Worm (Caenorhabditis elegans) whole organism, young adult: ENCODE data around the gene C54G10.1.

Source experiments
- F22D6.2 ChIP-seq: sonication (generic microtip); optimal IDR thresholded peaks from 2 replicates; lab custom pipeline; 2016; ENCODE audit warnings: mild to moderate bottlenecking, missing genetic modification characterization, missing compliant biosample characterization
- F23B12.7 ChIP-seq: sonication (generic microtip); optimal IDR thresholded peaks from 2 replicates; lab custom pipeline; 2017; ENCODE audit warnings: missing genetic modification characterization, mild to moderate bottlenecking, missing compliant biosample characterization, antibody characterized with exemption, moderate library complexity; ENCODE audit not compliant: insufficient read depth
- F39B2.1 ChIP-seq: fragments of 200-800 bp; sonication (Bioruptor generic); IDR thresholded peaks from 2 replicates; pipeline ENCODE4 v1.3.6; 2022; ENCODE audit warnings: missing genetic modification reagents, missing genetic modification characterization, missing compliant biosample characterization
- F49E8.2 ChIP-seq: sonication (generic microtip); optimal IDR thresholded peaks from 3 replicates; lab custom pipeline; 2017; ENCODE audit warnings: missing genetic modification characterization, mild to moderate bottlenecking, missing compliant biosample characterization, antibody characterized with exemption, moderate library complexity; ENCODE audit not compliant: insufficient read depth
- F55B11.4 ChIP-seq: sonication (generic microtip); optimal IDR thresholded peaks from 2 replicates; lab custom pipeline; 2016; ENCODE audit warnings: missing compliant biosample characterization, missing genetic modification characterization, borderline replicate concordance; ENCODE audit not compliant: insufficient read depth
- K11D2.4 ChIP-seq: fragments of 200-800 bp; sonication (Bioruptor generic); IDR thresholded peaks from 2 replicates; pipeline ENCODE4 v1.3.6; 2022; ENCODE audit warnings: missing genetic modification reagents, missing genetic modification characterization, missing compliant biosample characterization
- T26A5.8 ChIP-seq: sonication (generic microtip); optimal IDR thresholded peaks from 2 replicates; lab custom pipeline; 2016; ENCODE audit warnings: missing genetic modification characterization, missing compliant biosample characterization
- Y53G8AR.9 ChIP-seq: fragments of 200-800 bp; sonication (Bioruptor generic); conservative IDR thresholded peaks from 2 replicates; pipeline ENCODE4 v1.3.6; 2022; ENCODE audit warnings: missing genetic modification reagents, missing genetic modification characterization, missing compliant biosample characterization
- Y67H2A.10 ChIP-seq: fragments of 200-800 bp; sonication (Bioruptor generic); conservative IDR thresholded peaks from 2 replicates; pipeline ENCODE4 v1.3.6; 2022; ENCODE audit warnings: missing genetic modification reagents, missing genetic modification characterization, missing compliant biosample characterization
- Y79H2A.3 ChIP-seq: fragments of 200-800 bp; sonication (Bioruptor generic); conservative IDR thresholded peaks from 2 replicates; pipeline ENCODE4 v1.3.6; 2022; ENCODE audit warnings: missing genetic modification reagents, missing genetic modification characterization, missing compliant biosample characterization
- Y95B8A.8 ChIP-seq: fragments of 200-800 bp; sonication (Bioruptor generic); IDR thresholded peaks from 2 replicates; pipeline ENCODE4 v1.3.6; 2022; ENCODE audit warnings: missing genetic modification reagents, missing genetic modification characterization, missing compliant biosample characterization
- aptf-3 ChIP-seq: fragments of 200-800 bp; sonication (Bioruptor generic); IDR thresholded peaks from 2 replicates; pipeline ENCODE4 v1.3.6; 2022; ENCODE audit warnings: missing genetic modification characterization, missing compliant biosample characterization
- bed-1 ChIP-seq: fragments of 200-800 bp; sonication (Bioruptor generic); IDR thresholded peaks from 2 replicates; pipeline ENCODE4 v1.3.6; 2022; ENCODE audit warnings: missing genetic modification reagents, missing genetic modification characterization, missing compliant biosample characterization
- cebp-2 ChIP-seq: fragments of 200-800 bp; sonication (Bioruptor generic); IDR thresholded peaks from 2 replicates; pipeline ENCODE4 v1.3.6; 2022; ENCODE audit warnings: missing genetic modification characterization, missing compliant biosample characterization
- ceh-40 ChIP-seq: fragments of 200-800 bp; sonication (Bioruptor generic); IDR thresholded peaks from 2 replicates; pipeline ENCODE4 v1.3.6; 2022; ENCODE audit warnings: missing genetic modification characterization, missing compliant biosample characterization
- ceh-58 ChIP-seq: fragments of 200-800 bp; sonication (Bioruptor generic); IDR thresholded peaks from 2 replicates; pipeline ENCODE4 v1.3.6; 2022; ENCODE audit warnings: missing genetic modification characterization, missing compliant biosample characterization
- egrh-3 ChIP-seq: fragments of 200-800 bp; sonication (Bioruptor generic); IDR thresholded peaks from 2 replicates; pipeline ENCODE4 v1.3.6; 2022; ENCODE audit warnings: missing genetic modification reagents, missing genetic modification characterization, missing compliant biosample characterization
- ets-4 ChIP-seq: fragments of 200-800 bp; sonication (Bioruptor generic); optimal IDR thresholded peaks from 2 replicates; lab custom pipeline; 2018; ENCODE audit warnings: mild to moderate bottlenecking, missing genetic modification characterization, missing compliant biosample characterization
- hlh-12 ChIP-seq: sonication (generic microtip); optimal IDR thresholded peaks from 2 replicates; lab custom pipeline; 2016; ENCODE audit warnings: missing genetic modification characterization, missing compliant biosample characterization
- hsf-1 ChIP-seq: fragments of 200-800 bp; sonication (Bioruptor generic); IDR thresholded peaks from 2 replicates; pipeline ENCODE4 v1.3.6; 2022; ENCODE audit warnings: missing genetic modification reagents, missing genetic modification characterization, missing compliant biosample characterization
- lag-1 ChIP-seq: fragments of 200-800 bp; sonication (Bioruptor generic); IDR thresholded peaks from 2 replicates; pipeline ENCODE4 v1.3.6; 2022; ENCODE audit warnings: missing genetic modification reagents, missing genetic modification characterization, missing compliant biosample characterization
- let-607 ChIP-seq, 2 experiments: fragments of 200-800 bp in 1 of 2; sonication (Bioruptor generic) in 1 of 2; sonication (generic microtip) in 1 of 2; optimal IDR thresholded peaks; 2 replicates each; lab custom pipeline; 2016 to 2018; ENCODE audit warnings: mild to moderate bottlenecking in 2 of 2, missing compliant biosample characterization in 2 of 2, missing genetic modification characterization in 2 of 2, moderate library complexity in 2 of 2, missing genotype in 1 of 2
- lin-35 ChIP-seq, 3 experiments: fragments of 150-350 bp in 2 of 3; sonication (generic microtip) in 1 of 3; optimal IDR thresholded peaks; 2 replicates each; lab custom pipeline; 2014 to 2018; ENCODE audit warnings: missing biosample characterization in 3 of 3, missing genetic modification characterization in 3 of 3, missing genetic modification reagents in 3 of 3
- lin-54 ChIP-seq: fragments of 200-800 bp; sonication (Bioruptor generic); optimal IDR thresholded peaks from 2 replicates; lab custom pipeline; 2018; ENCODE audit warnings: mild to moderate bottlenecking, missing genetic modification characterization, missing compliant biosample characterization
- lir-1 ChIP-seq: fragments of 200-800 bp; sonication (Bioruptor generic); conservative IDR thresholded peaks from 2 replicates; pipeline ENCODE4 v1.3.6; 2022; ENCODE audit warnings: missing genetic modification reagents, missing genetic modification characterization, missing compliant biosample characterization
- lsl-1 ChIP-seq: fragments of 200-800 bp; sonication (Bioruptor generic); optimal IDR thresholded peaks from 2 replicates; lab custom pipeline; 2018; ENCODE audit warnings: mild to moderate bottlenecking, missing genetic modification characterization, moderate library complexity, missing compliant biosample characterization
- madf-3 ChIP-seq: fragments of 200-800 bp; sonication (Bioruptor generic); IDR thresholded peaks from 2 replicates; pipeline ENCODE4 v1.3.6; 2022; ENCODE audit warnings: missing genetic modification reagents, missing genetic modification characterization, missing compliant biosample characterization
- mel-28 ChIP-seq: sonication (generic microtip); optimal IDR thresholded peaks from 2 replicates; lab custom pipeline; 2016; ENCODE audit warnings: borderline replicate concordance, mild to moderate bottlenecking, missing genetic modification characterization, missing compliant biosample characterization
- nhr-120 ChIP-seq: fragments of 200-800 bp; sonication (Bioruptor generic); IDR thresholded peaks from 2 replicates; pipeline ENCODE4 v1.3.6; 2022; ENCODE audit warnings: missing genetic modification characterization, missing compliant biosample characterization
- sdz-38 ChIP-seq: sonication (generic microtip); optimal IDR thresholded peaks from 2 replicates; lab custom pipeline; 2016; ENCODE audit warnings: missing genotype, missing genetic modification characterization, missing compliant biosample characterization
- snpc-1.1 ChIP-seq: sonication (generic microtip); optimal IDR thresholded peaks from 2 replicates; lab custom pipeline; 2017; ENCODE audit warnings: missing genetic modification characterization, mild to moderate bottlenecking, missing compliant biosample characterization, antibody characterized with exemption, moderate library complexity, missing genotype, missing genetic modification reagents; ENCODE audit not compliant: insufficient read depth
- snpc-1.3 ChIP-seq: sonication (generic microtip); optimal IDR thresholded peaks from 2 replicates; lab custom pipeline; 2017; ENCODE audit warnings: missing genetic modification characterization, mild to moderate bottlenecking, missing compliant biosample characterization, antibody characterized with exemption, moderate library complexity, missing genotype, missing genetic modification reagents; ENCODE audit not compliant: insufficient read depth
- snpc-4 ChIP-seq, 5 experiments: fragments of 150-350 bp in 1 of 5; sonication (generic microtip) in 4 of 5; optimal IDR thresholded peaks; 2 replicates each; lab custom pipeline; 2014 to 2018; ENCODE audit warnings: missing genetic modification characterization in 5 of 5, missing biosample characterization in 3 of 5, antibody characterized with exemption in 2 of 5, mild to moderate bottlenecking in 2 of 5, missing compliant biosample characterization in 2 of 5, missing genotype in 2 of 5, moderate library complexity in 2 of 5, missing genetic modification reagents in 1 of 5
- tbx-9 ChIP-seq: sonication (generic microtip); optimal IDR thresholded peaks from 2 replicates; lab custom pipeline; 2016; ENCODE audit warnings: borderline replicate concordance, missing genetic modification characterization, inconsistent platforms, missing compliant biosample characterization
- tlf-1 ChIP-seq: fragments of 200-800 bp; sonication (Bioruptor generic); optimal IDR thresholded peaks from 2 replicates; lab custom pipeline; 2018; ENCODE audit warnings: mild to moderate bottlenecking, missing genetic modification characterization, missing compliant biosample characterization
- unc-130 ChIP-seq: sonication (generic microtip); optimal IDR thresholded peaks from 2 replicates; lab custom pipeline; 2016; ENCODE audit warnings: missing genetic modification reagents, missing genetic modification characterization, missing compliant biosample characterization
- zfh-2 ChIP-seq: fragments of 200-800 bp; sonication (Bioruptor generic); conservative IDR thresholded peaks from 2 replicates; pipeline ENCODE4 v1.3.6; 2022; ENCODE audit warnings: missing genetic modification reagents, missing genetic modification characterization, missing compliant biosample characterization
- ztf-22 ChIP-seq: fragments of 200-800 bp; sonication (Bioruptor generic); optimal IDR thresholded peaks from 2 replicates; lab custom pipeline; 2018; ENCODE audit warnings: mild to moderate bottlenecking, missing genetic modification characterization, moderate library complexity, missing compliant biosample characterization
- ztf-25 ChIP-seq: fragments of 200-800 bp; sonication (Bioruptor generic); IDR thresholded peaks from 2 replicates; pipeline ENCODE4 v1.3.6; 2022; ENCODE audit warnings: missing genetic modification reagents, missing genetic modification characterization, missing compliant biosample characterization
- ztf-28 ChIP-seq: fragments of 200-800 bp; sonication (Bioruptor generic); IDR thresholded peaks from 2 replicates; pipeline ENCODE4 v1.3.6; 2022; ENCODE audit warnings: missing genetic modification reagents, missing genetic modification characterization, missing compliant biosample characterization
- ztf-3 ChIP-seq: fragments of 200-800 bp; sonication (Bioruptor generic); optimal IDR thresholded peaks from 2 replicates; lab custom pipeline; 2018; ENCODE audit warnings: mild to moderate bottlenecking, missing genetic modification characterization, missing compliant biosample characterization

Gene C54G10.1

DNA sequence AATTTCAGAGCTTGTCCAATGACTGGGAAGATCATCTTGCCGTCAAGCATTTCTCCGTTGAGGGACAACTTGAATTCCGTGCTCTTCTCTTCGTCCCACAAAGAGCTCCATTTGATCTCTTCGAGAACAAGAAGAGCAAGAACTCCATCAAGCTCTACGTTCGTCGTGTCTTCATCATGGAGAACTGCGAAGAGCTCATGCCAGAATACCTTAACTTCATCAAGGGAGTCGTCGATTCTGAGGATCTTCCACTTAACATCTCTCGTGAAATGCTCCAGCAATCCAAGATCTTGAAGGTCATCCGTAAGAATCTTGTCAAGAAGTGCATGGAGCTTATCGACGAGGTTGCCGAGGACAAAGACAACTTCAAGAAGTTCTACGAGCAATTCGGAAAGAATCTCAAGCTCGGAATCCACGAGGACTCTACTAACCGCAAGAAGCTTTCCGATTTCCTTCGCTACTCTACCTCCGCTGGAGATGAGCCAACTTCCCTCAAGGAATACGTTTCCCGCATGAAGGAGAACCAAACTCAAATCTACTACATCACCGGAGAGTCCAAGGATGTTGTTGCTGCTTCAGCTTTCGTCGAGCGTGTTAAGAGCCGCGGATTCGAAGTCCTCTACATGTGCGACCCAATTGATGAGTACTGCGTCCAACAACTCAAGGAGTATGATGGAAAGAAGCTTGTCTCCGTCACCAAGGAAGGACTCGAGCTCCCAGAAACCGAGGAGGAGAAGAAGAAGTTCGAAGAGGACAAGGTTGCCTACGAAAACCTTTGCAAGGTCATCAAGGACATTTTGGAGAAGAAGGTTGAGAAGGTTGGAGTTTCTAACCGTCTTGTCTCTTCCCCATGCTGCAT, 46.4 kb downstream of the C54G10.1 start (continued):
- no peak for TF ChIP-seq snpc-4 (GFP tag; optimal IDR thresholded peaks at IDR 0.05; lab: Kevin White, UChicago)
- peak in 1 of 4 experiments; percentile 30 for TF ChIP-seq snpc-4 (tag; optimal IDR thresholded peaks at IDR 0.05; lab: Kevin White, UChicago)
- no peak for TF ChIP-seq ztf-25 (GFP tag; lab: Robert Waterston, UW)
- TF ChIP-seq Y95B8A.8 (GFP tag; lab: Robert Waterston, UW): peak; percentile 7; the same call in 1 of the 2 replicates
- TF ChIP-seq snpc-1.3 (tag; lab: Kevin White, UChicago): no peak
- TF ChIP-seq lin-54 (GFP tag; lab: Kevin White, UChicago): no peak
- TF ChIP-seq zfh-2 (GFP tag; lab: Robert Waterston, UW): 0 out of 2 replicates have a peak, but pooled peaks have one; percentile 54
- peak; percentile 66 for TF ChIP-seq hsf-1 (GFP tag; lab: Robert Waterston, UW)

DNA sequence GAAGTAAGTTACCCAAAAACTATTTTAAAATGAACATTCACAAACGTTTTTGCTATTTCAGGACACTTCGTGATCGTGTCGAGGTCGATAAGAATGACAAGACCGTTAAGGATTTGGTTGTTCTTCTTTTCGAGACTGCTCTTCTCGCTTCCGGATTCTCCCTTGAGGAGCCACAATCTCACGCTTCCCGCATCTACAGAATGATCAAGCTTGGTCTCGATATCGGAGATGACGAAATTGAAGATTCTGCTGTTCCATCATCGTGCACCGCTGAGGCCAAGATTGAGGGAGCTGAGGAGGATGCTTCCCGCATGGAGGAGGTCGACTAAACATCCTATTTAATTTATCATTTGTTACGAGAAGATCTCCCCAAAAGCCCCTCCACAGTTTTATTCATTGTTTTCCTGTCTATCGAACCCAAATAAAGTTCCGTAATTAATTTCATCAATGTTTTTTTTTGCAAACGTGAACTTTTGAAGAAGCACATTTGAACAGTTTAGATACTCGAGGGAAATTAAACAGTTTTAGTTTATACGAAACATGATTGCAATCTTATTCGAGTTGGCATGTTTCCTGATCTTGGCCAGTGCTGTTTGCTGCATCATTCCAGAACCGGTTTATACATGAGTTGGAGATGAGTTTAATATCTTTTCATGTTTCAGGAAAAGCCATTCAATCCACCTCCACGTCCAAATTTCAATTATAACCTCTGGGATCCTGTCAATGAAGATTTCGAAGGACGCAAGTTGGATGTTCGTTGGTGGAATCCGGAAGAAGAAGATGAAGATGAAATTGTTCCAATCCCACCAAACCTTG, 47.4 kb downstream of the C54G10.1 start, which contains the start of gene C47E8.11:
TSS of gene C47E8.11 (plus strand) at position 520 of the 816 bp plus-strand sequence.
- peak in 1 of 3 experiments; percentile 62 for TF ChIP-seq lin-35 (GFP tag; optimal IDR thresholded peaks at IDR 0.05; lab: Kevin White, UChicago)
- TF ChIP-seq tlf-1 (GFP tag; lab: Kevin White, UChicago): peak; percentile 78
- TF ChIP-seq F22D6.2 (tag; lab: Kevin White, UChicago): no peak
- TF ChIP-seq lag-1: peak; percentile 6; the same call in 1 of the 2 replicates
- TF ChIP-seq ztf-3 (GFP tag; lab: Kevin White, UChicago): no peak
- peak; percentile 68 for TF ChIP-seq Y53G8AR.9
- TF ChIP-seq T26A5.8 (tag; lab: Kevin White, UChicago): no peak
- no peak for TF ChIP-seq sdz-38
- TF ChIP-seq F23B12.7 (tag; lab: Kevin White, UChicago): peak; percentile 44
- no peak for TF ChIP-seq ztf-28
- no peak for TF ChIP-seq lir-1 (GFP tag; lab: Robert Waterston, UW)
- TF ChIP-seq tbx-9 (tag; lab: Kevin White, UChicago): no peak
- TF ChIP-seq ceh-58 (GFP tag; lab: Robert Waterston, UW): no peak
- TF ChIP-seq Y95B8A.8 (GFP tag; lab: Robert Waterston, UW): no peak; the same call in 1 of the 2 replicates
- TF ChIP-seq hlh-12 (tag; lab: Kevin White, UChicago): no peak
- no peak for TF ChIP-seq egrh-3 (GFP tag; lab: Robert Waterston, UW)
- TF ChIP-seq ceh-40: no peak
- TF ChIP-seq F49E8.2 (tag; lab: Kevin White, UChicago): peak; percentile 94
- no peak for TF ChIP-seq ztf-25 (GFP tag; lab: Robert Waterston, UW)
- no peak for TF ChIP-seq mel-28 (tag; lab: Kevin White, UChicago)
- TF ChIP-seq F55B11.4: no peak
- no peak for TF ChIP-seq bed-1 (GFP tag; lab: Robert Waterston, UW)
- TF ChIP-seq Y67H2A.10 (GFP tag; lab: Robert Waterston, UW): no peak
- TF ChIP-seq madf-3 (GFP tag; lab: Robert Waterston, UW): peak; percentile 72; the same call in 1 of the 2 replicates
- TF ChIP-seq aptf-3 (GFP tag; lab: Robert Waterston, UW): no peak
- no peak for TF ChIP-seq ztf-22 (GFP tag; lab: Kevin White, UChicago)
- TF ChIP-seq F39B2.1: no peak
- TF ChIP-seq unc-130 (GFP tag; lab: Kevin White, UChicago): peak; percentile 46
- TF ChIP-seq K11D2.4 (GFP tag; lab: Robert Waterston, UW): no peak
- no peak for TF ChIP-seq Y79H2A.3
- TF ChIP-seq snpc-1.1 (tag; lab: Kevin White, UChicago): no peak
- 0 out of 2 replicates have a peak, but pooled peaks have one; percentile 40 for TF ChIP-seq cebp-2
- peak; percentile 46 for TF ChIP-seq ets-4 (GFP tag; lab: Kevin White, UChicago)
- TF ChIP-seq lsl-1 (GFP tag; lab: Kevin White, UChicago): peak; percentile 52
- TF ChIP-seq nhr-120: no peak
- TF ChIP-seq let-607 (tag; optimal IDR thresholded peaks at IDR 0.05; lab: Kevin White, UChicago): peak in 1 of 2 experiments; percentile 60
